Worm (Caenorhabditis elegans): ENCODE data around the gene srbc-49.

The srbc-49 gene

ce11 chrV:15821398-15821797, at the start of gene srbc-49:
TSS of gene srbc-49 (plus strand) at chrV:15821698.
- TF ChIP-seq blmp-1 (tag; optimal IDR thresholded peaks at IDR 0.05; ENCODE audit: insufficient read depth) (no peak), ztf-4 (tag; optimal IDR thresholded peaks at IDR 0.05) (no peak), nhr-10 (tag; optimal IDR thresholded peaks at IDR 0.05) (no peak), sem-4 (tag; optimal IDR thresholded peaks at IDR 0.05) (no peak), nhr-129 (tag; optimal IDR thresholded peaks at IDR 0.05) (no peak), nhr-237 (tag; optimal IDR thresholded peaks at IDR 0.05) (no peak), mab-5 (tag; optimal IDR thresholded peaks at IDR 0.05) (no peak), gmeb-1 (tag; optimal IDR thresholded peaks at IDR 0.05) (no peak)

ce11 chrV:15773141-15773540, 48.4 kb upstream of the srbc-49 start, which contains the start of gene nhr-60:
TSS of gene nhr-60 (minus strand) at chrV:15773241.
- TF ChIP-seq unc-55 (GFP tag; optimal IDR thresholded peaks at IDR 0.05) = no peak
- TF ChIP-seq R02D3.7 (tag; optimal IDR thresholded peaks at IDR 0.05) = no peak
- no peak for TF ChIP-seq nhr-6 (tag; optimal IDR thresholded peaks at IDR 0.05)
- TF ChIP-seq nhr-12 (tag; optimal IDR thresholded peaks at IDR 0.05) = no peak
- no peak for TF ChIP-seq ZK546.5 (tag; optimal IDR thresholded peaks at IDR 0.05)
- no peak for TF ChIP-seq fos-1 (tag; optimal IDR thresholded peaks at IDR 0.05)
- TF ChIP-seq nhr-25 (tag; optimal IDR thresholded peaks at IDR 0.05) = no peak
- no peak for TF ChIP-seq nhr-21 (tag; optimal IDR thresholded peaks at IDR 0.05)
- no peak for TF ChIP-seq F13H6.1 (tag; optimal IDR thresholded peaks at IDR 0.05)
- no peak for TF ChIP-seq crh-2 (tag; optimal IDR thresholded peaks at IDR 0.05)
- no peak for TF ChIP-seq aly-2 (tag; optimal IDR thresholded peaks at IDR 0.05)

- TF ChIP-seq lin-11 (tag; optimal IDR thresholded peaks at IDR 0.05) = no peak
- TF ChIP-seq mdl-1 (tag; optimal IDR thresholded peaks at IDR 0.05) = peak in 1 of 2 experiments; percentile 1
- TF ChIP-seq nhr-25 (tag; optimal IDR thresholded peaks at IDR 0.05) = no peak
- TF ChIP-seq egl-27 (tag; optimal IDR thresholded peaks at IDR 0.05) = no peak
- no peak for TF ChIP-seq fos-1 (tag; optimal IDR thresholded peaks at IDR 0.05)
- peak; percentile 29 for TF ChIP-seq sma-9 (GFP tag; optimal IDR thresholded peaks at IDR 0.05)
- TF ChIP-seq sma-9 (tag; optimal IDR thresholded peaks at IDR 0.05) = no peak
- TF ChIP-seq unc-55 (GFP tag; optimal IDR thresholded peaks at IDR 0.05) = no peak
- no peak for TF ChIP-seq lsy-2 (tag; optimal IDR thresholded peaks at IDR 0.05)
- no peak for TF ChIP-seq ztf-4 (tag; optimal IDR thresholded peaks at IDR 0.05)
- no peak for TF ChIP-seq alr-1 (tag; optimal IDR thresholded peaks at IDR 0.05)
These were observed 47.6 kb upstream of the srbc-49 start for ce11 chrV:15773941-15774340.

- TF ChIP-seq ztf-4 (tag; optimal IDR thresholded peaks at IDR 0.05) (no peak), nhr-23 (tag; optimal IDR thresholded peaks at IDR 0.05) (no peak), sma-3 (GFP tag; optimal IDR thresholded peaks at IDR 0.05) (no peak), zag-1 (tag; optimal IDR thresholded peaks at IDR 0.05) (no peak), C34F6.9 (tag; optimal IDR thresholded peaks at IDR 0.05) (no peak), nhr-21 (tag; optimal IDR thresholded peaks at IDR 0.05) (no peak), mbf-1 (tag; optimal IDR thresholded peaks at IDR 0.05) (no peak), ceh-16 (tag; optimal IDR thresholded peaks at IDR 0.05) (no peak), lin-11 (tag; optimal IDR thresholded peaks at IDR 0.05) (no peak), fos-1 (tag; optimal IDR thresholded peaks at IDR 0.05) (no peak), lin-13 (GFP tag; optimal IDR thresholded peaks at IDR 0.05) (no peak), elt-3 (tag; optimal IDR thresholded peaks at IDR 0.05) (no peak), crh-2 (tag; optimal IDR thresholded peaks at IDR 0.05) (no peak), unc-62 (GFP tag; optimal IDR thresholded peaks at IDR 0.05) (no peak), sma-9 (GFP tag; optimal IDR thresholded peaks at IDR 0.05) (no peak), sma-9 (tag; optimal IDR thresholded peaks at IDR 0.05) (no peak), peb-1 (tag; optimal IDR thresholded peaks at IDR 0.05) (no peak), dmd-4 (tag; optimal IDR thresholded peaks at IDR 0.05) (no peak)
These were observed 44.8 kb upstream of the srbc-49 start, which contains the start of gene nhr-283 for ce11 chrV:15776651-15777050. TSS of gene nhr-283 (minus strand) at chrV:15776751.

Data from whole organism, L2 larva.